Fruit fly (Drosophila melanogaster) S2 (cell line): ENCODE results near the gene CG31635.

ENCODE experiments used
- CG8478 ChIP-seq: fragments of >200 bp; optimal IDR thresholded peaks from 2 replicates; lab custom pipeline; 2018
- CTCF ChIP-seq, 2 experiments: fragments of >200 bp; optimal IDR thresholded peaks; 2 replicates each; lab custom pipeline; 2018

Gene CG31635

dm6 chr2L:6663562-6664051 is 14.7 kb upstream of the CG31635 start, which contains the start of the genes CG13771, CG34310 and cup:
TSS of gene CG13771 (minus strand) at chr2L:6663612.
TSS of gene CG34310 (plus strand) at chr2L:6663664.
TSS of gene cup (plus strand) at chr2L:6663664.
- TF ChIP-seq CG8478 (lab: Kevin White, UChicago) = no peak
- TF ChIP-seq CTCF (optimal IDR thresholded peaks at IDR 0.05; lab: Kevin White, UChicago) = no peak

DNA sequence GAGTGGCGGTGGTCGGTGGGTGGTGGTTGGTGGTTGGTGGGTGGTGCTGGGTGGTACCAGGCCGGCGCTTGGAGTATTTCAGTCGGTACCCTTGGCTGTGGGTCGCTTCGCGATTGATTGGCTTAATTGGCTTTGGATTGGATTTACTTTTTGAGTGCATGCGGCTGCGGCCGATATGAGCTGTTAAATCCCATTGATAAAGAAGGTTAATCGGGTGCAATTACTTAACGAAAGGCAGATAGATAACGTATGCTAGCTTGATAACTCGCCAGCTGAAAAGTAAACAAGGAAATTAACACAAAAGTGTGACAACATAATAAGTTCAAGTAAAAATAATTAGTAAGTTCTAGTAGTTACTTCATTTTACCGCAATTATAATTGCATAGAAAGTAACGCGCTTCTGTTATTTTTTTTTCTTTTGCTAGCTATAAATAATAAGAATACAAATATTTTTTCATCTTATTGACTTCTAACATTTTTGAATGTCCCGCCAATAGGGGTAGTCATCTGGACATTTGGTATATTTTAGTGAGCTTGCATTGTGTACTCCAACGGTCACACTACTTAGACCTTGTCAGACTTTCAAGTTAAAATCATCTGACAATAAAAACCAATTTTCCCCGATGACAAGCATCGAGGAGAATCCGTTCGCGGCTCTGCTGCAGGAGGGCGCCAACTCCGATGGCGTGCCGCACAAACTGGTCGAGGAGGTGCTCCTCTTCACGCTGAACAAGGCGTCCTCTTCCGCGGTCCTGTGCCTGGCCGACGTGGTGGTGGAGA is 9.2 kb upstream of the CG31635 start, which contains the start of the genes CG31636 and Ube4A:
TSS of gene CG31636 (minus strand) at position 184 of the 780 bp plus-strand sequence.
TSS of gene Ube4A (plus strand) at position 549 of the 780 bp plus-strand sequence.
- TF ChIP-seq CTCF (optimal IDR thresholded peaks at IDR 0.05; lab: Kevin White, UChicago) = no peak
- no peak for TF ChIP-seq CG8478 (lab: Kevin White, UChicago)

DNA sequence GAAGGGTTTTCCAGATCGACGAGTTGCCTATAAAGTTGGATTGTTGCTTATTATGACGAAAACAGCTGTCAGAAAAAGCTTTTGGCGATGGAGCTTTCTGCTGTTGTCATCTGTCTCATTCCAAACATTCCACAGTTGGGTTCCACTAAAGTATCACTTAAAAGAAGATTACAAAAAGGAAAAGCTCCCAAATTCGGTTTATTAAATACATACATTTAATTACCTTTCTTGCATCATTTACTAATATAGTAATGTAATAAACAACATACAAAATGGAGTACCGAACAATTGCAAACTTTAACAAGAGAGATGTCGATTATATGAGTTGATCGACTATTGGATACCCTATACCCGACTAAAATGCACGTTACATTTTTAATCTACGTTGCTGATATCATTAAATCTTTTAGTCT is 7.4 kb upstream of the CG31635 start, which contains the start of gene CG31633:
TSS of gene CG31633 (minus strand) at position 58 of the 413 bp plus-strand sequence.
- no peak for TF ChIP-seq CTCF (optimal IDR thresholded peaks at IDR 0.05; lab: Kevin White, UChicago)
- TF ChIP-seq CG8478 (lab: Kevin White, UChicago) = no peak

DNA sequence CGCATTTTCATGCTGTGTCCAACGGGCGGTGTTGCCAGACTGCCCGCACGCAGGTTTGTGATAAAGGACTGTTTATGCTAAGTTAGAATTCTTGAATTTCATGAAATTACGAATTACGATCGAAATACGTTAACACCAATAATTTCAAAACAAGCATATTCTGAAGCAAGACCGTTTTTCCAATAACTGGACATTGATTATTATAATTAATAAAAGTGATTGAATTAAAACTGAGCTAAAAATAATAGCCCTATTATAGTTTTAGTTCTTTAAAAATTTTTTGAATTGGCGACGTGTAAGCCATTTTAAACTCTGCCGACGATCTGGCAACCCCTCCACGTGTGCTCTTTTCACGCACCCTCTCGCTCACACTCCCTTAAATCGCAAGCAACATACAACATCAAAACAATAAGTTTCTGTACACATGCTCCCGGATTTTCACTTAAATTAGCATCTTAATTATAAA is 718 bp downstream of the CG31635 start:
- TF ChIP-seq CG8478 (lab: Kevin White, UChicago) = no peak
- no peak for TF ChIP-seq CTCF (optimal IDR thresholded peaks at IDR 0.05; lab: Kevin White, UChicago)

DNA sequence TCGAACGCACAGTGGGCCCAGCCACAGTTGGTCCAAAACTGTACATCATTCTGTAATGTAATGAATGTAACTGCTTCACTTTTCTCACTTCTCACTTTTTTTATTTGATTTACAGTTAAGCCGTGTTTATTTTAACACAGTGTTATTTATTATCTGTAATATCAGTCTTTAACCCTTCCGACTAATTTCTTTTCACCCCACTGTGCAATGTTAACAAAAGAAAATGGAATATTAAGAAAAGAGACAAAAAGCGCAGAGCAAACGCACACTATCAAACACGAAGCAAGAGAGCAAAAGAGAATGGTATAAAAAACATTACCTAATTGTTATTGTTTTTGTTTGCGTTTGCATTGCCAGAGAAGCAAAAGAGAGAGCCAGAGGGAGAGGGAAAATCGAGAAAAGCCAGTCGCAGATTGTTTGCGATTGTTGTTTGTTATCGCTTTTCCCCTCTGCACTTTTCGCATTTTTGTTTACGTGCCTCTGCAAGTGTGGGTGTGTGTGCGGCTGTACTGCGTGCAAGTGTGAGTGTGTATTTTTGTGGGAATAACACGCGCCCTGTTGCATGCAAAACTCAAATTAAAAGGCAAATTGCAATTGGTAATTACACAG is 1.7 kb downstream of the CG31635 start:
- TF ChIP-seq CG8478 (lab: Kevin White, UChicago) = no peak
- no peak for TF ChIP-seq CTCF (optimal IDR thresholded peaks at IDR 0.05; lab: Kevin White, UChicago)

dm6 chr2L:6644421-6645059 is 4.4 kb downstream of the CG31635 start:
- TF ChIP-seq CG8478 (lab: Kevin White, UChicago) (no peak), CTCF (optimal IDR thresholded peaks at IDR 0.05; lab: Kevin White, UChicago) (no peak)

DNA sequence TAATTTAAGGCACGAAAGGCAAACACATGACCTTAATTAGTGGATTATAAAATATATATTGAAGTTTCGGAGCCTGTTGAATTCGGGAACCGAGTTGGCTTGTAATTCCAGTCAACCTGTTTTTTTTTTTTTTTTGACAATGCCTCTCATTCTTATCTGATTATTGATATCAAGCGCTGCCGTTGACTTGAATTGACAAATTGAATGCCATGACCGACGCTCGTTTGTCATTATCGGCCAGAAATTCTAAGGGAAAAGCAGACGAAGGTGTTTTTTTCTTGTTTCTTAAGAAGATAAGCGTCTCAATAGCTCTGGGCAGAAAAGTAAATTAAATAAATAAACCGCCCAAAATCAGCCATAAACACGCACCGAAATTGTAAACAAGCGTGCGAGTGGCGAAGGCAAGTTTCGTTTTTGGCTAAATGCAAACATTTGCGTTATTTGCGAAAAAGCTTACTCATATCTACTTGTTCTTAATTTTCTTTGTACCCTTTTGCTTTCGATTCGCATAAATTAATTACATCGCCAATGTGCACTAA is 5.6 kb downstream of the CG31635 start:
- TF ChIP-seq CG8478 (lab: Kevin White, UChicago) = no peak

- no peak for TF ChIP-seq CTCF (optimal IDR thresholded peaks at IDR 0.05; lab: Kevin White, UChicago)
These were observed 16.6 kb downstream of the CG31635 start, which contains the start of gene Oatp26F for dm6 chr2L:6632307-6632706. TSS of gene Oatp26F (minus strand) at chr2L:6632407.

dm6 chr2L:6622642-6623162 is 26.2 kb downstream of the CG31635 start, which contains the start of gene CG34345:
TSS of gene CG34345 (plus strand) at chr2L:6623112.
- TF ChIP-seq CTCF (optimal IDR thresholded peaks at IDR 0.05; lab: Kevin White, UChicago) = peak; percentile 43 to 74
- no peak for TF ChIP-seq CG8478 (lab: Kevin White, UChicago)

dm6 chr2L:6622031-6622430 is 26.9 kb downstream of the CG31635 start:
- TF ChIP-seq CG8478 (lab: Kevin White, UChicago) = no peak
- TF ChIP-seq CTCF (optimal IDR thresholded peaks at IDR 0.05; lab: Kevin White, UChicago) = no peak

dm6 chr2L:6621600-6621999 is 27.3 kb downstream of the CG31635 start, which contains the start of gene DIP-iota:
TSS of gene DIP-iota (minus strand) at chr2L:6621700.
- TF ChIP-seq CG8478 (lab: Kevin White, UChicago) = no peak
- no peak for TF ChIP-seq CTCF (optimal IDR thresholded peaks at IDR 0.05; lab: Kevin White, UChicago)

- TF ChIP-seq CG8478 (lab: Kevin White, UChicago) (no peak), CTCF (optimal IDR thresholded peaks at IDR 0.05; lab: Kevin White, UChicago) (no peak)
These were observed 34.5 kb downstream of the CG31635 start for dm6 chr2L:6614229-6614935.

DNA sequence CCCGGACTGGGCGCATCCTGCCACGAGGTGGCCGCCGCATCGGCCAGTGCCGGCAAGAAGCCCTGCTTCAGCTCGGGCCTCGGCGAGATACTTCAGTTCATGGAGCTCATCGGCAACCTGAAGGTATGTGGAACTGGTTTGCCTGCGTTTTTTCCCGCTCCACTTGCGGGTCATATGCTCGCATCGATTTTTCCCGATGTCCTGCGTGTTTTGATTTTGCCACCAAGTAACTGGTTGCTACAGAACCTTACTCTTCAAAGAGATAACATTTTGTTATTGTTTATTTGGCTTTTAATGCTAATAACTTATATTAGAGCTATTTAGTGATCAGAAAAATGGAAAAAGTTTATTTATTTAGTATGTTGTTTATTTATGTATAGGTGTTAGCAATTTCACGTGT is 35.8 kb downstream of the CG31635 start:
- TF ChIP-seq CG8478 (lab: Kevin White, UChicago) = no peak
- no peak for TF ChIP-seq CTCF (optimal IDR thresholded peaks at IDR 0.05; lab: Kevin White, UChicago)
